Worm (Caenorhabditis elegans) whole organism, L4 larva: ENCODE results near the gene F31F7.1.

Experiments used
- Y75B8A.6 ChIP-seq: fragments of 200-800 bp; sonication (Bioruptor generic); IDR thresholded peaks from 2 replicates; pipeline ENCODE4 v1.3.6; 2022; ENCODE audit warnings: missing genetic modification reagents, missing genetic modification characterization, missing compliant biosample characterization
- ama-1 ChIP-seq: fragments of 150-350 bp; optimal IDR thresholded peaks from 2 replicates; lab custom pipeline; 2014; ENCODE audit warnings: inconsistent platforms, mixed read lengths
- mep-1 ChIP-seq: fragments of 150-350 bp; sonication (generic microtip); optimal IDR thresholded peaks from 3 replicates; lab custom pipeline; 2014; ENCODE audit warnings: missing biosample characterization, missing genetic modification characterization
- nhr-28 ChIP-seq: fragments of 150-350 bp; optimal IDR thresholded peaks from 2 replicates; lab custom pipeline; 2014; ENCODE audit warnings: missing biosample characterization, missing genetic modification characterization
- snpc-4 ChIP-seq: fragments of 150-350 bp; optimal IDR thresholded peaks from 2 replicates; lab custom pipeline; 2014; ENCODE audit warnings: missing biosample characterization, missing genetic modification characterization
- vab-7 ChIP-seq: fragments of 200-800 bp; sonication (Bioruptor generic); IDR thresholded peaks from 2 replicates; pipeline ENCODE4 v1.3.6; 2022; ENCODE audit warnings: missing genetic modification reagents, missing genetic modification characterization, missing compliant biosample characterization

ce11 chrV:6232886-6233285, 43.4 kb upstream of the F31F7.1 start:
- TF ChIP-seq ama-1 (lab: Kevin White, UChicago) (no peak), snpc-4 (no peak), mep-1 (tag; lab: Kevin White, UChicago) (no peak), Y75B8A.6 (GFP tag; lab: Robert Waterston, UW) (no peak), nhr-28 (tag; lab: Kevin White, UChicago) (no peak), vab-7 (GFP tag; lab: Robert Waterston, UW) (no peak)
